Fruit fly (Drosophila melanogaster) whole organism, embryonic: ENCODE data around the gene BthD.
A peak's percentile ranks its signal among the peaks of the same experiment; 100 is the strongest.

ENCODE experiments used
- Bgb ChIP-seq: fragments of 200-800 bp; sonication (Bioruptor generic); IDR thresholded peaks from 2 replicates; pipeline ENCODE4 v1.3.6; 2022; ENCODE audit warnings: missing biosample characterization, missing genetic modification characterization; ENCODE audit not compliant: partially characterized antibody
- CG10321 ChIP-seq: fragments of 200-800 bp; sonication (Bioruptor generic); IDR thresholded peaks from 2 replicates; pipeline ENCODE4 v1.3.6; 2022; ENCODE audit warnings: missing biosample characterization, missing genetic modification characterization
- CG12659 ChIP-seq: fragments of 200-800 bp; sonication (Bioruptor generic); optimal IDR thresholded peaks from 3 replicates; lab custom pipeline; 2017; ENCODE audit warnings: mild to moderate bottlenecking, missing biosample characterization, missing genetic modification reagents, missing genetic modification characterization
- CG12769 ChIP-seq: fragments of 200-800 bp; sonication (Bioruptor generic); optimal IDR thresholded peaks from 2 replicates; lab custom pipeline; 2019; ENCODE audit warnings: missing biosample characterization, mild to moderate bottlenecking, missing genetic modification characterization, moderate library complexity
- CG14710 ChIP-seq: fragments of 200-800 bp; sonication (Bioruptor generic); optimal IDR thresholded peaks from 3 replicates; lab custom pipeline; 2019; ENCODE audit warnings: missing biosample characterization, mild to moderate bottlenecking, missing genetic modification characterization, moderate library complexity
- CG15479 ChIP-seq: fragments of 200-800 bp; sonication (Bioruptor generic); optimal IDR thresholded peaks from 3 replicates; lab custom pipeline; 2019; ENCODE audit warnings: missing biosample characterization, mild to moderate bottlenecking, missing genetic modification characterization, moderate library complexity
- CG1603 ChIP-seq: fragments of 200-800 bp; sonication (Bioruptor generic); optimal IDR thresholded peaks from 2 replicates; lab custom pipeline; 2019; ENCODE audit warnings: missing biosample characterization, mild to moderate bottlenecking, missing genetic modification characterization, moderate library complexity
- CG1832 ChIP-seq: fragments of 200-800 bp; sonication (Bioruptor generic); optimal IDR thresholded peaks from 2 replicates; lab custom pipeline; 2017; ENCODE audit warnings: missing biosample characterization, mild to moderate bottlenecking, missing genetic modification characterization, inconsistent platforms
- CG2116 ChIP-seq: fragments of 200-800 bp; sonication (Bioruptor generic); optimal IDR thresholded peaks from 3 replicates; lab custom pipeline; 2018; ENCODE audit warnings: missing biosample characterization, mild to moderate bottlenecking, missing genetic modification characterization
- CG34224 ChIP-seq: fragments of 200-800 bp; sonication (Bioruptor generic); IDR thresholded peaks from 3 replicates; pipeline ENCODE4 v1.3.6; 2022; ENCODE audit warnings: missing biosample characterization, missing genetic modification characterization; ENCODE audit not compliant: partially characterized antibody
- CG4617 ChIP-seq: fragments of 200-800 bp; sonication (Bioruptor generic); optimal IDR thresholded peaks from 3 replicates; lab custom pipeline; 2016; ENCODE audit warnings: missing biosample characterization, missing genetic modification characterization, borderline replicate concordance
- CG8924 ChIP-seq: fragments of 200-800 bp; optimal IDR thresholded peaks from 3 replicates; lab custom pipeline; 2019; ENCODE audit warnings: missing biosample characterization, mild to moderate bottlenecking, missing genetic modification characterization, moderate library complexity
- CG9797 ChIP-seq: fragments of 200-800 bp; sonication (Bioruptor generic); optimal IDR thresholded peaks from 3 replicates; lab custom pipeline; 2018; ENCODE audit warnings: missing biosample characterization, mild to moderate bottlenecking, missing genetic modification characterization
- D ChIP-seq, 2 experiments: fragments of 200-800 bp in 1 of 2; fragments of >200 bp in 1 of 2; sonication (Bioruptor generic) in 1 of 2; optimal IDR thresholded peaks; 2 replicates in 1 of 2; 3 replicates in 1 of 2; lab custom pipeline; 2017; ENCODE audit warnings: mild to moderate bottlenecking in 1 of 2, missing biosample characterization in 1 of 2, missing genetic modification characterization in 1 of 2, missing genetic modification reagents in 1 of 2
- Dll ChIP-seq: fragments of 200-800 bp; sonication (Bioruptor generic); IDR thresholded peaks from 4 replicates; pipeline ENCODE4 v1.3.6; 2022; ENCODE audit warnings: missing biosample characterization, missing genetic modification characterization; ENCODE audit not compliant: partially characterized antibody
- Dp ChIP-seq: fragments of 200-800 bp; sonication (Bioruptor generic); optimal IDR thresholded peaks from 2 replicates; lab custom pipeline; 2018; ENCODE audit warnings: missing biosample characterization, mild to moderate bottlenecking, missing genetic modification characterization, moderate library complexity
- E2f2 ChIP-seq: fragments of 200-800 bp; sonication (Bioruptor generic); IDR thresholded peaks from 2 replicates; pipeline ENCODE4 v1.3.6; 2022; ENCODE audit warnings: missing biosample characterization, missing genetic modification characterization
- H2.0 ChIP-seq: fragments of 200-800 bp; sonication (Bioruptor generic); IDR thresholded peaks from 2 replicates; pipeline ENCODE4 v1.3.6; 2022; ENCODE audit warnings: missing biosample characterization, missing genetic modification characterization
- Sin3A ChIP-seq: fragments of >200 bp; optimal IDR thresholded peaks from 2 replicates; lab custom pipeline; 2018
- amos ChIP-seq: fragments of 200-800 bp; sonication (Bioruptor generic); IDR thresholded peaks from 2 replicates; pipeline ENCODE4 v1.3.6; 2022; ENCODE audit warnings: missing biosample characterization, missing genetic modification characterization; ENCODE audit not compliant: partially characterized antibody
- bbx ChIP-seq: fragments of 200-800 bp; sonication (Bioruptor generic); IDR thresholded peaks from 2 replicates; pipeline ENCODE4 v1.3.6; 2022; ENCODE audit warnings: missing biosample characterization, missing genetic modification characterization; ENCODE audit not compliant: partially characterized antibody
- cg ChIP-seq: fragments of 200-800 bp; sonication (Bioruptor generic); optimal IDR thresholded peaks from 3 replicates; lab custom pipeline; 2019; ENCODE audit warnings: missing biosample characterization, mild to moderate bottlenecking, missing genetic modification characterization, moderate library complexity
- chinmo ChIP-seq: fragments of 200-800 bp; sonication (Bioruptor generic); IDR thresholded peaks from 4 replicates; pipeline ENCODE4 v1.3.6; 2022; ENCODE audit warnings: missing biosample characterization, missing genetic modification characterization; ENCODE audit not compliant: partially characterized antibody
- ci ChIP-seq: fragments of 200-800 bp; sonication (Bioruptor generic); IDR thresholded peaks from 3 replicates; pipeline ENCODE4 v1.3.6; 2022; ENCODE audit warnings: missing biosample characterization, missing genetic modification characterization
- dm ChIP-seq: fragments of 200-800 bp; sonication (Bioruptor generic); optimal IDR thresholded peaks from 3 replicates; lab custom pipeline; 2016; ENCODE audit warnings: missing biosample characterization, missing genetic modification characterization
- dmrt99B ChIP-seq: fragments of 200-800 bp; sonication (Bioruptor generic); optimal IDR thresholded peaks from 2 replicates; lab custom pipeline; 2018; ENCODE audit warnings: missing biosample characterization, mild to moderate bottlenecking, missing genetic modification characterization, moderate library complexity
- fd3F ChIP-seq: fragments of 200-800 bp; sonication (Bioruptor generic); optimal IDR thresholded peaks from 2 replicates; lab custom pipeline; 2018; ENCODE audit warnings: missing biosample characterization, mild to moderate bottlenecking, missing genetic modification characterization, moderate library complexity
- gfzf ChIP-seq: fragments of 200-800 bp; sonication (Bioruptor generic); optimal IDR thresholded peaks from 2 replicates; lab custom pipeline; 2016; ENCODE audit warnings: missing biosample characterization, mild to moderate bottlenecking, missing genetic modification characterization, moderate library complexity
- hb ChIP-seq: fragments of 200-800 bp; sonication (Bioruptor generic); IDR thresholded peaks from 3 replicates; pipeline ENCODE4 v1.3.6; 2022; ENCODE audit warnings: missing biosample characterization, missing genetic modification characterization; ENCODE audit not compliant: partially characterized antibody
- jing ChIP-seq: fragments of 200-800 bp; sonication (Bioruptor generic); optimal IDR thresholded peaks from 2 replicates; lab custom pipeline; 2018; ENCODE audit warnings: missing biosample characterization, mild to moderate bottlenecking, missing genetic modification characterization
- knrl ChIP-seq: fragments of 200-800 bp; sonication (Bioruptor generic); IDR thresholded peaks from 3 replicates; pipeline ENCODE4 v1.3.6; 2022; ENCODE audit warnings: missing biosample characterization, missing genetic modification characterization; ENCODE audit not compliant: partially characterized antibody
- nerfin-1 ChIP-seq: fragments of 200-800 bp; sonication (Bioruptor generic); optimal IDR thresholded peaks from 3 replicates; lab custom pipeline; 2019; ENCODE audit warnings: missing biosample characterization, mild to moderate bottlenecking, missing genetic modification characterization, moderate library complexity
- nmo ChIP-seq: fragments of 200-800 bp; sonication (Bioruptor generic); optimal IDR thresholded peaks from 2 replicates; lab custom pipeline; 2018; ENCODE audit warnings: missing biosample characterization, mild to moderate bottlenecking, missing genetic modification characterization, moderate library complexity
- nom ChIP-seq: fragments of 200-800 bp; sonication (Bioruptor generic); optimal IDR thresholded peaks from 2 replicates; lab custom pipeline; 2017; ENCODE audit warnings: missing biosample characterization, missing genetic modification characterization, mild to moderate bottlenecking, moderate library complexity, missing genetic modification reagents
- shn ChIP-seq: fragments of 200-800 bp; sonication (Bioruptor generic); optimal IDR thresholded peaks from 3 replicates; lab custom pipeline; 2016; ENCODE audit warnings: missing biosample characterization, missing genetic modification characterization
- sqz ChIP-seq: fragments of 200-800 bp; sonication (Bioruptor generic); optimal IDR thresholded peaks from 3 replicates; lab custom pipeline; 2018; ENCODE audit warnings: missing biosample characterization, mild to moderate bottlenecking, missing genetic modification characterization
- stwl ChIP-seq: fragments of 200-800 bp; sonication (Bioruptor generic); optimal IDR thresholded peaks from 3 replicates; lab custom pipeline; 2018; ENCODE audit warnings: missing biosample characterization, mild to moderate bottlenecking, missing genetic modification characterization, moderate library complexity
- trem ChIP-seq: fragments of 200-800 bp; optimal IDR thresholded peaks from 3 replicates; lab custom pipeline; 2019; ENCODE audit warnings: missing biosample characterization, mild to moderate bottlenecking, missing genetic modification characterization, moderate library complexity

Gene BthD

DNA sequence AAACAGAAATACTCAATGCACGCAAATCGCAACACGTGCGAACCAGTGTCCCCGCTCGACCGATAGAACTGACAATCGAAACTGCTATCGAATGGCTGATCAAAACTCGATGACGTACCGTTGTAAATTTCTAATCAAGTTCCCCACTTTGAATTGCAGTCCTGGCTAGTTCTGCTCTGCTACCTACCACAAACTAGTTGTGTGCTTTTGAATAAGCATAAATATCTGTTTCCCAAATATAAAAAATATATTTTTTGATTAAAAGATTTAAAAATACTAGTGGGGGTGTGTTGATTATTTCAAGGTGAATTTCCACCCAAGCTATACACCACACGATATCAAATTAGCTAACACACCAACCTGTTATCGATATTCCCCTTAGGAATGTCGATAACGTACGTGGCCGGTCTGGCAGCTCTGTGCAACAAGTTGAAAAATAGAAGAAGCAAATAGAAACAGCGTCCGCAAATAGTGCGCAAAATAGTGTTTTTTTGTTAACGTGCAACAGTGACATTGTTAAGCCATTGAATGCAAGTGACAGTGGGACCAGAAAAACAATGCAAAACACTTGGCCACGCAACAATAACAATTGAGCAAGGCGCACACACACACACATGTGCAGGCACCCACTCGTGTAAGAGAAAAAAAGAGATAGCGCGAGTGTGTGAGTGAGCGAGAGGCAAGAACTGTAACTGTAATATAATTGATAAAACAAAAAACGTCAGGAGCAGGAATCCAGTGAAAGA, 12.6 kb downstream of the BthD start, which contains the start of the genes CG2691 and NFAT (continued):
- TF ChIP-seq D (optimal IDR thresholded peaks at IDR 0.05; lab: Kevin White, UChicago) (no peak), D (GFP tag; optimal IDR thresholded peaks at IDR 0.05; lab: Kevin White, UChicago) (no peak), E2f2 (peak; percentile 63), Bgb (GFP tag; lab: Robert Waterston, UW) (peak; percentile 69), nom (GFP tag; lab: Kevin White, UChicago) (peak; percentile 29), knrl (GFP tag; lab: Robert Waterston, UW) (peak; percentile 51; the same call in 2 of the 3 replicates), ci (GFP tag; lab: Robert Waterston, UW) (0 out of 3 replicates have a peak, but pooled peaks have one; percentile 11), CG34224 (GFP tag; lab: Robert Waterston, UW) (peak; percentile 71; the same call in 2 of the 3 replicates), H2.0 (GFP tag; lab: Robert Waterston, UW) (no peak), nerfin-1 (tag; lab: Kevin White, UChicago) (peak; percentile 5), Dp (GFP tag; lab: Kevin White, UChicago) (peak; percentile 61), stwl (tag; lab: Kevin White, UChicago) (peak; percentile 46), sqz (peak; percentile 80), chinmo (0 out of 4 replicates have a peak, but pooled peaks have one; percentile 76), jing (GFP tag; lab: Kevin White, UChicago) (no peak), CG14710 (peak; percentile 62), CG15479 (peak; percentile 69), dm (peak; percentile 71), amos (GFP tag; lab: Robert Waterston, UW) (peak; percentile 69; the same call in 1 of the 2 replicates), CG8924 (tag; lab: Kevin White, UChicago) (peak; percentile 87), trem (peak; percentile 54), cg (GFP tag; lab: Kevin White, UChicago) (peak; percentile 87), CG12769 (tag; lab: Kevin White, UChicago) (peak; percentile 8), CG12659 (peak; percentile 55), hb (peak; percentile 69; the same call in 2 of the 3 replicates), bbx (GFP tag; lab: Robert Waterston, UW) (peak; percentile 52; the same call in 1 of the 2 replicates), Dll (GFP tag; lab: Robert Waterston, UW) (peak; percentile 66; the same call in 3 of the 4 replicates), gfzf (GFP tag; lab: Kevin White, UChicago) (peak; percentile 51), CG4617 (GFP tag; lab: Kevin White, UChicago) (peak; percentile 94), CG1832 (GFP tag; lab: Kevin White, UChicago) (peak; percentile 83), fd3F (GFP tag; lab: Kevin White, UChicago) (no peak), CG10321 (GFP tag; lab: Robert Waterston, UW) (peak; percentile 76), nmo (GFP tag; lab: Kevin White, UChicago) (peak; percentile 19), CG2116 (GFP tag; lab: Kevin White, UChicago) (peak; percentile 82), dmrt99B (peak; percentile 15), CG1603 (tag; lab: Kevin White, UChicago) (peak; percentile 38), Sin3A (lab: Kevin White, UChicago) (peak; percentile 67), shn (GFP tag; lab: Kevin White, UChicago) (no peak), CG9797 (GFP tag; lab: Kevin White, UChicago) (peak; percentile 36)
